Fruit fly (Drosophila melanogaster): ENCODE results near the gene CG13609.
A peak's percentile ranks its signal among the peaks of the same experiment; 100 is the strongest.

The CG13609 gene

DNA sequence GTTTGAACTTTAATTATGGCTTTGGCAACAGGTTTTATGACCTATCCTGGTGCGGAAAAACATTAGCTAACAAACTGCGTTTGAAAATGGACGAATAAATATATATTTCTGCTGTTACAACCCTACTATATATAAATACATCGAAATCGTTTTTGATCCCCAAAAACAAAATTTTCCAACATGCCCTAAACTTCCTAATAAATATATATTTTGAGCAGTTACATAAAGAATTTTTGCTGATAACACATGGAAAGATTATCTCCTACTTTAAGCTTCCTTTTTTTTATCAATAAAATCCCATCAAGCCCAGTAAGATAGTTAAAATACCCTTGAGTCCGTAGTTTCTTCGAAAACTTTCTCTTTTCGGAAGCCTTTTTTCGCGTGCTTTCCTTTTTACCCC, 7.7 kb upstream of the CG13609 start:
- TF ChIP-seq Hr78 (GFP tag; optimal IDR thresholded peaks at IDR 0.05), result no peak
- TF ChIP-seq Jra (GFP tag; optimal IDR thresholded peaks at IDR 0.05), result no peak
- TF ChIP-seq fru (GFP tag; optimal IDR thresholded peaks at IDR 0.05), result no peak
- TF ChIP-seq Hnf4 (GFP tag; optimal IDR thresholded peaks at IDR 0.05), result no peak
- TF ChIP-seq dsf (GFP tag; optimal IDR thresholded peaks at IDR 0.05; ENCODE audit: borderline replicate concordance), result no peak
- no peak for TF ChIP-seq Myc (optimal IDR thresholded peaks at IDR 0.05)
- no peak for TF ChIP-seq pan (optimal IDR thresholded peaks at IDR 0.05)
- TF ChIP-seq dmrt93B (GFP tag; optimal IDR thresholded peaks at IDR 0.05), result no peak
- no peak for TF ChIP-seq Abd-B (GFP tag; optimal IDR thresholded peaks at IDR 0.05)
- no peak for TF ChIP-seq Sp1 (GFP tag; optimal IDR thresholded peaks at IDR 0.05)
- TF ChIP-seq rgr (GFP tag; optimal IDR thresholded peaks at IDR 0.05), result no peak
- no peak for TF ChIP-seq N (GFP tag; optimal IDR thresholded peaks at IDR 0.05)
- no peak for TF ChIP-seq lola (GFP tag; optimal IDR thresholded peaks at IDR 0.05)
- no peak for TF ChIP-seq tai (GFP tag; optimal IDR thresholded peaks at IDR 0.05)
- no peak for TF ChIP-seq jim (GFP tag; optimal IDR thresholded peaks at IDR 0.05)
- no peak for TF ChIP-seq Rel (GFP tag; optimal IDR thresholded peaks at IDR 0.05)
- TF ChIP-seq Rel (tag; optimal IDR thresholded peaks at IDR 0.05), result no peak
- no peak for TF ChIP-seq CG32264 (GFP tag; optimal IDR thresholded peaks at IDR 0.05)
- TF ChIP-seq br (GFP tag; optimal IDR thresholded peaks at IDR 0.05), result no peak
- TF ChIP-seq CrebA (GFP tag; optimal IDR thresholded peaks at IDR 0.05; ENCODE audit: borderline replicate concordance), result no peak
- TF ChIP-seq CG9705 (GFP tag; optimal IDR thresholded peaks at IDR 0.05), result no peak

DNA sequence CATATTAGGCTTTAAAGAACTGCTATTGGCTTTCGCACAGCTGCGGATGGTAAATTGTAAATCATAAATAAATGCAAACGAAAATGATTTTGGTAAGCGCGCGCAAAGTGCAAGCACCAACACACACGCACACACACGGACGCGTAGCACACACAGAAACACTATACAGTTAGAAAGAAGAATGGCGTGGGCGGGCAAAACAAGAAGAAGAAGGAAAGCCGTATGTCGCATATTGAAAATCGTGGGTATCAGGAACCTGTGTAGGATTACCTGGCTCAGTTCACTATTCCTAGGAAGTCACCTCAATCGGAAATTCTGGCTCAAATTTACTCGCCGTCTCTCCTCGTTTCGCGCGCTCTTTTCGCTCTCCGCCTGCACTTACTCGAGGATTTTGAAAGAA, 6.0 kb upstream of the CG13609 start, which contains the start of gene cav:
cav (plus strand) TSS at position 259 of the 400 bp plus-strand sequence.
- TF ChIP-seq Dif (GFP tag; optimal IDR thresholded peaks at IDR 0.05; ENCODE audit: partially characterized antibody), result peak; percentile 20
- no peak for TF ChIP-seq tai (GFP tag; optimal IDR thresholded peaks at IDR 0.05)

DNA sequence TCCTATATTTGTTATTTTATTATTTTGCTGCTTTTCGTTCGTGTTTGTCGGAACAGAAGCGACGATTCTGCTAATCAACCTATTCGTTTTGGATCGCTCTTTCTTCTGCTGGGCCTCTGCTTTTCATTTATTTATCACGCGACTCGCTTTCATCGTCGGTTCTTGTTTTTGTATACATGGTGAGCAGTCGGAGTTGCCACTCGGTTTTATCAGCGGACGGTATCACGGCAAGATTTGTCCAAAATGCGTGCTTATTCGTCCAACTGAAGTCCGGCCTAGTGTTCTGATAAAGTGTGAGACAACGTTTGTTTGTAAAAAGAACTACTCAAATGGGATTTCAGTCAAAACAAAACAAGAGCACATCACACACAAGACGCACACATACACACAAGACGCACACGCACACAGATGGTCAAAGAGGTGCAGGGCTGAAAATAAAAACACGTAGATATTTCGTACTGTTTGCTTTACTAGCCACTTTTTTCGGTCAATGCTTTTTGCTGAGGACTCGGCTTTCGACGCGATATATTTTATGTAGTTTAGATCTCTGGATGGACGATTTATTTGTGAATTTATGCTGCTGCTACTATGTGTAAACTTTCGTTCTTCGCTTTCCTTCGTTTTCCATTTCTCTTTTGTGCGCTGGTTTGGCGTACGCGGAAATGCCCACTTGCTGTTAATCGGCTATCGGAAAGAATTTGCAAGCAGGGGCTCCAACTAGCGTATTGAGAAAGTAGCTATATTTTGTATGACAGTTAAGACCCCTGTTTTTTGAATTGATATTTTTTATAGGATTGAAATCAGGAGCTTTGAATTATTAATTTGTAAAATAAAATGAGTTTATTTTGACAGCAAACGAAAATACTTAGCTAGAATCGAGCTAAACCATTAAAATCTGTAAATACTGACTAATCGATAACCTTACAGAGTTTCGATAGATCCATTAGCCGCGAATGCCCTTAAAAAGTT, 5.2 kb upstream of the CG13609 start, which contains the start of gene twin:
twin (minus strand) TSS at position 632 of the 969 bp plus-strand sequence.
- TF ChIP-seq Dif (GFP tag; optimal IDR thresholded peaks at IDR 0.05; ENCODE audit: partially characterized antibody) (no peak), dl (GFP tag; optimal IDR thresholded peaks at IDR 0.05; ENCODE audit: insufficient read depth in 1 of 2, partially characterized antibody in 2 of 2) (no peak), OdsH (GFP tag; optimal IDR thresholded peaks at IDR 0.05) (peak; percentile 16), rgr (GFP tag; optimal IDR thresholded peaks at IDR 0.05) (peak; percentile 37), ey (GFP tag; optimal IDR thresholded peaks at IDR 0.05) (peak; percentile 45), psq (GFP tag; optimal IDR thresholded peaks at IDR 0.05) (peak; percentile 99), h (GFP tag; optimal IDR thresholded peaks at IDR 0.05) (peak; percentile 74), Sp1 (GFP tag; optimal IDR thresholded peaks at IDR 0.05) (peak; percentile 37), Dfd (GFP tag; optimal IDR thresholded peaks at IDR 0.05) (no peak), sv (GFP tag; optimal IDR thresholded peaks at IDR 0.05) (peak; percentile 37), sage (GFP tag; optimal IDR thresholded peaks at IDR 0.05) (no peak), Rel (GFP tag; optimal IDR thresholded peaks at IDR 0.05) (no peak), Rel (tag; optimal IDR thresholded peaks at IDR 0.05) (peak; percentile 7), Hnf4 (GFP tag; optimal IDR thresholded peaks at IDR 0.05) (peak; percentile 57), lola (GFP tag; optimal IDR thresholded peaks at IDR 0.05) (no peak), foxo (GFP tag; optimal IDR thresholded peaks at IDR 0.05) (peak in 1 of 2 experiments; percentile 65), Myc (optimal IDR thresholded peaks at IDR 0.05) (peak; percentile 63), woc (GFP tag; optimal IDR thresholded peaks at IDR 0.05) (peak; percentile 76), fru (GFP tag; optimal IDR thresholded peaks at IDR 0.05) (peak; percentile 49), HLH106 (tag; optimal IDR thresholded peaks at IDR 0.05) (peak; percentile 62), CG9705 (GFP tag; optimal IDR thresholded peaks at IDR 0.05) (peak; percentile 43), dsf (GFP tag; optimal IDR thresholded peaks at IDR 0.05; ENCODE audit: borderline replicate concordance) (peak; percentile 15), Hr83 (GFP tag; optimal IDR thresholded peaks at IDR 0.05; ENCODE audit: poor library complexity, severe bottlenecking) (peak; percentile 62), br (GFP tag; optimal IDR thresholded peaks at IDR 0.05) (peak; percentile 39)

All from whole organism, wandering third instar larva.